Fruit fly (Drosophila melanogaster): Measurements from ENCODE around the gene Tob.

- no peak for TF ChIP-seq h (optimal IDR thresholded peaks at IDR 0.05)
- TF ChIP-seq Sin3A (optimal IDR thresholded peaks at IDR 0.05): no peak
- no peak for TF ChIP-seq Myc (optimal IDR thresholded peaks at IDR 0.05)
- no peak for TF ChIP-seq insv (optimal IDR thresholded peaks at IDR 0.05)
- TF ChIP-seq psq (optimal IDR thresholded peaks at IDR 0.05): no peak
Measured at dm6 chrX:16104056-16104737, 12.9 kb upstream of the Tob start.

Data from Kc167 (cell line).